Worm (Caenorhabditis elegans) whole organism, L2 larva: ENCODE measurements around the gene F40F8.5.

ENCODE experiments used
- R02D3.7 ChIP-seq: fragments of 150-350 bp; optimal IDR thresholded peaks from 2 replicates; lab custom pipeline; 2014; ENCODE audit warnings: missing biosample characterization, missing genetic modification characterization
- ZK546.5 ChIP-seq: sonication (generic microtip); optimal IDR thresholded peaks from 2 replicates; lab custom pipeline; 2017; ENCODE audit warnings: missing biosample characterization, missing genetic modification characterization
- ama-1 ChIP-seq: fragments of 150-350 bp; optimal IDR thresholded peaks from 2 replicates; lab custom pipeline; 2018; ENCODE audit warnings: inconsistent platforms
- fos-1 ChIP-seq: fragments of 150-350 bp; optimal IDR thresholded peaks from 2 replicates; lab custom pipeline; 2014; ENCODE audit warnings: missing biosample characterization, missing genetic modification characterization
- nhr-237 ChIP-seq: fragments of 150-350 bp; optimal IDR thresholded peaks from 2 replicates; lab custom pipeline; 2014; ENCODE audit warnings: missing biosample characterization, missing genetic modification characterization
- nhr-77 ChIP-seq: fragments of 150-350 bp; optimal IDR thresholded peaks from 2 replicates; lab custom pipeline; 2014; ENCODE audit warnings: missing biosample characterization, missing genetic modification characterization
- sma-3 ChIP-seq: sonication (generic microtip); optimal IDR thresholded peaks from 2 replicates; lab custom pipeline; 2016; ENCODE audit warnings: missing genetic modification reagents, missing genetic modification characterization, missing compliant biosample characterization
- unc-39 ChIP-seq: fragments of 150-350 bp; optimal IDR thresholded peaks from 2 replicates; lab custom pipeline; 2014; ENCODE audit warnings: missing biosample characterization, missing genetic modification characterization
- zag-1 ChIP-seq: fragments of 150-350 bp; optimal IDR thresholded peaks from 2 replicates; lab custom pipeline; 2014; ENCODE audit warnings: missing biosample characterization, missing genetic modification characterization
- ztf-11 ChIP-seq: sonication (generic microtip); optimal IDR thresholded peaks from 2 replicates; lab custom pipeline; 2017; ENCODE audit warnings: missing biosample characterization, missing genetic modification characterization
- ztf-4 ChIP-seq: fragments of 150-350 bp; optimal IDR thresholded peaks from 2 replicates; lab custom pipeline; 2014; ENCODE audit warnings: missing biosample characterization, missing genetic modification characterization

DNA sequence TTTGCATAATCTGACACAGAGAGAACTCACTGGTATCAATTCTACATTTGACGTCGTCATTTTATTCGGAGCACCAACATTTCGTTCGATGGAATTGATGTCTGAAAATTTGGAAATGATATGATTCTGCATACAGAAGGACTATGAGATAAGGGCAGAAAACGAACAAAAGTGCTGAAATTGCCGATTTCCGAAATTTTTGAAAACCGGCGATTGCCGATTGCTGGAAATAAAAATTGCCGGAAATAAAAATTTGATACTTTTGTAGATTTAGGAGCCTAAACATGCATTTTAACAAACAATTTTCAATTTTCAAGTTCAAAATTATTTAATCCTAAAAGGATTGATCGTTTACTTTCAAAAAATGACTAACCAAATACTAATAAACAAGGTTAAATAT, 45.4 kb downstream of the F40F8.5 start, which contains the start of gene unc-53:
- TF ChIP-seq ztf-4 (tag; lab: Kevin White, UChicago) (no peak), ztf-11 (no peak), nhr-237 (no peak), R02D3.7 (tag; lab: Kevin White, UChicago) (no peak), sma-3 (GFP tag; lab: Kevin White, UChicago) (no peak), ama-1 (lab: Kevin White, UChicago) (no peak), unc-39 (tag; lab: Kevin White, UChicago) (no peak), ZK546.5 (tag; lab: Kevin White, UChicago) (no peak), nhr-77 (tag; lab: Kevin White, UChicago) (no peak), zag-1 (tag; lab: Kevin White, UChicago) (no peak), fos-1 (tag; lab: Kevin White, UChicago) (no peak)
